Worm (Caenorhabditis elegans): ENCODE data around the gene odr-3.

DNA sequence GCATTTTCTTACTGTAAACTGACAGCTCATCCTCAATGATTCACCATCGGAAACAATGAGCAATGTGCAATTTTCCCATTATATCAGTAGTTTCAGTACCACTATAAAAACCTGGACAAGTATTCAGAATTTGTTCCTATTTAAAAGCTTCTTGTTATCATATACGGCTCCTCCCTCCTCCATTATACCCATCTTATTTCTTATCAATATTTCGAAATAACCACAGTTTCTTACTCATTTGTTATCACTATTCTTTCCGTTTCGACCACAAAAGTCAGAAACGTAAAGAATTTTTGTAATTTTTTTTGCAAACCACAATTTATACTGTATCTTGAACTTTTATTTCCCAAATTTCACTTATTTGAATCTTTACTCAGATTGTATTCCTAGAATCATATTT is 18.7 kb upstream of the odr-3 start:
- TF ChIP-seq elt-3 (tag; optimal IDR thresholded peaks at IDR 0.05) (no peak), ztf-11 (tag; optimal IDR thresholded peaks at IDR 0.05) (no peak), fos-1 (tag; optimal IDR thresholded peaks at IDR 0.05) (no peak), ama-1 (optimal IDR thresholded peaks at IDR 0.05) (no peak), nhr-77 (tag; optimal IDR thresholded peaks at IDR 0.05) (no peak), pqm-1 (tag; optimal IDR thresholded peaks at IDR 0.05) (peak; percentile 79)

All from whole organism, L3 larva.